Fruit fly (Drosophila melanogaster) whole organism, embryonic: ENCODE measurements around the gene GluRIID.

Source experiments
- Adf1 ChIP-seq: fragments of 200-800 bp; sonication (Bioruptor generic); IDR thresholded peaks from 2 replicates; pipeline ENCODE4 v1.3.6; 2022; ENCODE audit warnings: missing biosample characterization, missing genetic modification characterization
- B-H2 ChIP-seq: fragments of 200-800 bp; sonication (Bioruptor generic); optimal IDR thresholded peaks from 2 replicates; lab custom pipeline; 2018; ENCODE audit warnings: missing biosample characterization, mild to moderate bottlenecking, missing genetic modification characterization
- Jarid2 ChIP-seq: fragments of 200-800 bp; sonication (Bioruptor generic); optimal IDR thresholded peaks from 3 replicates; lab custom pipeline; 2017; ENCODE audit warnings: mild to moderate bottlenecking, missing biosample characterization, missing genetic modification reagents, missing genetic modification characterization
- Ravus ChIP-seq: fragments of 200-800 bp; sonication (Bioruptor generic); IDR thresholded peaks from 2 replicates; pipeline ENCODE4 v1.3.6; 2022; ENCODE audit warnings: missing biosample characterization, missing genetic modification characterization
- Scr ChIP-seq: fragments of 200-800 bp; sonication (Bioruptor generic); IDR thresholded peaks from 2 replicates; pipeline ENCODE4 v1.3.6; 2022; ENCODE audit warnings: missing biosample characterization, missing genetic modification characterization; ENCODE audit not compliant: partially characterized antibody

DNA sequence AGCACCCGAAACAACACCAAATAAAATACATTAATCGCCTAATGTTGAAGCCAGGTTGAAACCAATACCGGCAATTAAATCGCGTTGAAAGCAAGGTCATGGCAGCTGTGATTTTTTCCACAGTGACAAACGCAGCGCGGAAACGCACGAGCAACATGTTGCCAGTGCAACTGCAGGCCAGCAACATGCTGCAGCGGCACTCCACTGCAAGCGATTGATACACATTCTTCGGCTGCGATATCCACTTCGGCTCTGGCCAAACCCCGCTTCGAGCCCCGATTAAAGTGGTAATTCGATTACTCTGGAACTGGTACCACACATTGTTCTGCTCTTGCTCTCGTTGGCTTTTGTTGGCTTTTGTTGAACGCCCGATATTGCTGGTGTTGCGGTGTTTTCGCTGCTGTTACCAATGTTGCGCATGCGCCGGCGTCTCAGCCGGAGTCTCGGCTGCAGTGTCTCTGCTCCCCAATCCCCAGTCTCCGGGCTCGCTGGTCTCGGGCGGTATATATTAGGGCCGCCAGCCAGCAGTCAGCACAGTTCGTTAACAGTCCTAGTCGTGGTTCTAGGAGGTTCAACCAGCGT lies 16.9 kb upstream of the GluRIID start, which contains the start of gene Cpr92F:
- no peak for TF ChIP-seq Scr
- no peak for TF ChIP-seq Adf1 (GFP tag; lab: Robert Waterston, UW)
- TF ChIP-seq Ravus (GFP tag; lab: Robert Waterston, UW) = no peak
- TF ChIP-seq B-H2 = no peak
- no peak for TF ChIP-seq Jarid2 (GFP tag; lab: Kevin White, UChicago)
